Worm (Caenorhabditis elegans): ENCODE data around the gene sre-31.
"Not testable (repeated sequence)": the region's sequence is repeated elsewhere in the genome, so short reads cannot be mapped to it uniquely, and the experiment has no call there.

Gene sre-31

ce11 chrII:12449849-12450248 lies 41.2 kb upstream of the sre-31 start, which contains the start of gene sre-34:
Gene sre-34, plus strand, starts transcription at chrII:12450149.
- no peak for TF ChIP-seq nhr-71 (tag; optimal IDR thresholded peaks at IDR 0.05)
- no peak for TF ChIP-seq tlp-1 (tag; optimal IDR thresholded peaks at IDR 0.05)
- no peak for TF ChIP-seq nhr-77 (tag; optimal IDR thresholded peaks at IDR 0.05)
- no peak for TF ChIP-seq fkh-8 (tag; optimal IDR thresholded peaks at IDR 0.05)
- no peak for TF ChIP-seq fkh-10 (GFP tag; optimal IDR thresholded peaks at IDR 0.05)
- no peak for TF ChIP-seq zip-4 (GFP tag; optimal IDR thresholded peaks at IDR 0.05)
- no peak for TF ChIP-seq jun-1 (tag; optimal IDR thresholded peaks at IDR 0.05)
- no peak for TF ChIP-seq ama-1 (optimal IDR thresholded peaks at IDR 0.05)
- no peak for TF ChIP-seq nhr-12 (tag; optimal IDR thresholded peaks at IDR 0.05)
- no peak for TF ChIP-seq swsn-7 (tag; optimal IDR thresholded peaks at IDR 0.05)
- TF ChIP-seq dpl-1 (GFP tag; optimal IDR thresholded peaks at IDR 0.05), result no peak
- no peak for TF ChIP-seq unc-86 (tag; optimal IDR thresholded peaks at IDR 0.05)
- TF ChIP-seq unc-62 (GFP tag; optimal IDR thresholded peaks at IDR 0.05), result no peak

ce11 chrII:12448241-12448640 lies 39.6 kb upstream of the sre-31 start, which contains the start of gene srh-27:
Gene srh-27, plus strand, starts transcription at chrII:12448541.
- no peak for TF ChIP-seq sup-37 (GFP tag; optimal IDR thresholded peaks at IDR 0.05)
- TF ChIP-seq nhr-84 (tag; optimal IDR thresholded peaks at IDR 0.05), result no peak
- no peak for TF ChIP-seq swsn-7 (tag; optimal IDR thresholded peaks at IDR 0.05)
- TF ChIP-seq nhr-20 (tag; optimal IDR thresholded peaks at IDR 0.05), result no peak
- TF ChIP-seq fkh-4 (tag; optimal IDR thresholded peaks at IDR 0.05; ENCODE audit: borderline replicate concordance), result no peak
- TF ChIP-seq hlh-4 (tag; optimal IDR thresholded peaks at IDR 0.05), result no peak
- no peak for TF ChIP-seq egl-13 (tag; optimal IDR thresholded peaks at IDR 0.05)
- no peak for TF ChIP-seq ces-1 (GFP tag; optimal IDR thresholded peaks at IDR 0.05)
- no peak for TF ChIP-seq tbx-2 (tag; optimal IDR thresholded peaks at IDR 0.05)
- TF ChIP-seq elt-2 (tag; optimal IDR thresholded peaks at IDR 0.05), result no peak
- TF ChIP-seq nhr-28 (tag; optimal IDR thresholded peaks at IDR 0.05), result no peak
- TF ChIP-seq rnt-1 (tag; optimal IDR thresholded peaks at IDR 0.05), result no peak
- TF ChIP-seq C04F5.9 (tag; optimal IDR thresholded peaks at IDR 0.05), result no peak
- TF ChIP-seq ceh-82 (tag; optimal IDR thresholded peaks at IDR 0.05), result no peak
- TF ChIP-seq sptf-1 (tag; optimal IDR thresholded peaks at IDR 0.05), result no peak
- no peak for TF ChIP-seq C16A3.4 (tag; optimal IDR thresholded peaks at IDR 0.05)

ce11 chrII:12444679-12445376 lies 36.2 kb upstream of the sre-31 start, which contains the start of the genes W05H5.1 and pitr-6:
Gene W05H5.1, minus strand, starts transcription at chrII:12444779.
Gene pitr-6, plus strand, starts transcription at chrII:12445326.
- TF ChIP-seq mdl-1 (tag; optimal IDR thresholded peaks at IDR 0.05) (no peak), irx-1 (tag; optimal IDR thresholded peaks at IDR 0.05) (no peak), nhr-77 (tag; optimal IDR thresholded peaks at IDR 0.05) (no peak), ceh-88 (GFP tag; IDR thresholded peaks at IDR 0.05) (no peak), mab-9 (GFP tag; IDR thresholded peaks at IDR 0.05) (no peak), Y116A8C.19 (tag; optimal IDR thresholded peaks at IDR 0.05; ENCODE audit: borderline replicate concordance) (no peak), snu-23 (GFP tag; optimal IDR thresholded peaks at IDR 0.05) (no peak), egl-13 (tag; optimal IDR thresholded peaks at IDR 0.05) (no peak), mef-2 (tag; optimal IDR thresholded peaks at IDR 0.05) (no peak), zag-1 (tag; optimal IDR thresholded peaks at IDR 0.05) (no peak), nhr-85 (tag) (no peak), lir-3 (tag; optimal IDR thresholded peaks at IDR 0.05; ENCODE audit: poor library complexity) (no peak), nhr-28 (tag; optimal IDR thresholded peaks at IDR 0.05) (no peak)

- not testable (repeated sequence) for TF ChIP-seq C34B4.2 (tag; optimal IDR thresholded peaks at IDR 0.05); alr-1 (tag; optimal IDR thresholded peaks at IDR 0.05; ENCODE audit: borderline replicate concordance); lsy-2 (tag; optimal IDR thresholded peaks at IDR 0.05)
Observed at ce11 chrII:12441164-12441563, 32.5 kb upstream of the sre-31 start, which contains the start of gene Y57A10C.10. Gene Y57A10C.10, minus strand, starts transcription at chrII:12441264.
